Worm (Caenorhabditis elegans) whole organism, L1 larva: Measurements from ENCODE around the gene F13A2.5.
A peak's percentile ranks its signal among the peaks of the same experiment; 100 is the strongest.

Experiments used
- C16A3.4 ChIP-seq: fragments of 150-350 bp; optimal IDR thresholded peaks from 2 replicates; lab custom pipeline; 2014; ENCODE audit warnings: missing biosample characterization, missing genetic modification characterization
- aha-1 ChIP-seq: fragments of 150-350 bp; optimal IDR thresholded peaks from 2 replicates; lab custom pipeline; 2014; ENCODE audit warnings: missing biosample characterization, missing genetic modification characterization
- ama-1 ChIP-seq: fragments of 150-350 bp; optimal IDR thresholded peaks from 2 replicates; lab custom pipeline; 2014
- blmp-1 ChIP-seq: fragments of 150-350 bp; optimal IDR thresholded peaks from 2 replicates; lab custom pipeline; 2014; ENCODE audit warnings: missing biosample characterization, missing genetic modification characterization
- ceh-8 ChIP-seq: fragments of 200-800 bp; sonication (Bioruptor generic); optimal IDR thresholded peaks from 2 replicates; lab custom pipeline; 2018; ENCODE audit warnings: mild to moderate bottlenecking, missing genetic modification characterization, moderate library complexity, missing compliant biosample characterization
- ceh-90 ChIP-seq: sonication (generic microtip); optimal IDR thresholded peaks from 2 replicates; lab custom pipeline; 2016; ENCODE audit warnings: missing genetic modification characterization, missing compliant biosample characterization
- dpl-1 ChIP-seq, 3 experiments: fragments of 150-350 bp in 2 of 3; sonication (generic microtip) in 1 of 3; optimal IDR thresholded peaks; 2 replicates each; lab custom pipeline; 2014 to 2017; ENCODE audit warnings: missing biosample characterization in 3 of 3, missing genetic modification characterization in 3 of 3, missing genetic modification reagents in 3 of 3
- dsc-1 ChIP-seq: sonication (generic microtip); optimal IDR thresholded peaks from 2 replicates; lab custom pipeline; 2016; ENCODE audit warnings: mild to moderate bottlenecking, missing genetic modification characterization, missing compliant biosample characterization
- efl-1 ChIP-seq, 4 experiments: fragments of 150-350 bp; optimal IDR thresholded peaks in 3 of 4; peaks in 1 of 4; 1 replicate in 1 of 4; 2 replicates in 3 of 4; lab custom pipeline; 2014; ENCODE audit warnings: missing biosample characterization in 2 of 4, missing genetic modification characterization in 2 of 4, missing genetic modification reagents in 2 of 4
- egl-13 ChIP-seq: sonication (generic microtip); optimal IDR thresholded peaks from 2 replicates; lab custom pipeline; 2016; ENCODE audit warnings: missing genotype, missing genetic modification reagents, missing genetic modification characterization, missing compliant biosample characterization
- egl-27 ChIP-seq, 2 experiments: fragments of 150-350 bp in 1 of 2; sonication (generic microtip); optimal IDR thresholded peaks; 3 replicates each; lab custom pipeline; 2017 to 2018; ENCODE audit warnings: missing biosample characterization in 2 of 2, missing genetic modification characterization in 2 of 2, missing genetic modification reagents in 2 of 2
- fkh-8 ChIP-seq: sonication (generic microtip); optimal IDR thresholded peaks from 2 replicates; lab custom pipeline; 2016; ENCODE audit warnings: mild to moderate bottlenecking, missing genetic modification characterization, missing compliant biosample characterization
- fos-1 ChIP-seq: fragments of 150-350 bp; optimal IDR thresholded peaks from 2 replicates; lab custom pipeline; 2014; ENCODE audit warnings: missing biosample characterization, missing genetic modification characterization
- hlh-17 ChIP-seq: fragments of 200-800 bp; sonication (Bioruptor generic); optimal IDR thresholded peaks from 2 replicates; lab custom pipeline; 2018; ENCODE audit warnings: missing genetic modification characterization, mild to moderate bottlenecking, missing compliant biosample characterization, moderate library complexity, borderline replicate concordance
- hlh-4 ChIP-seq: sonication (generic microtip); optimal IDR thresholded peaks from 2 replicates; lab custom pipeline; 2016; ENCODE audit warnings: mild to moderate bottlenecking, missing genetic modification characterization, missing compliant biosample characterization
- hpl-2 ChIP-seq: fragments of 150-350 bp; optimal IDR thresholded peaks from 2 replicates; lab custom pipeline; 2014; ENCODE audit warnings: missing biosample characterization, missing genetic modification reagents, missing genetic modification characterization
- lin-35 ChIP-seq, 2 experiments: fragments of 150-350 bp; optimal IDR thresholded peaks; 2 replicates each; lab custom pipeline; 2014; ENCODE audit warnings: missing biosample characterization in 2 of 2, missing genetic modification characterization in 2 of 2, missing genetic modification reagents in 2 of 2
- nhr-11 ChIP-seq: fragments of 150-350 bp; optimal IDR thresholded peaks from 2 replicates; lab custom pipeline; 2014; ENCODE audit warnings: missing biosample characterization, missing genetic modification characterization
- nhr-20 ChIP-seq: sonication (generic microtip); optimal IDR thresholded peaks from 2 replicates; lab custom pipeline; 2016; ENCODE audit warnings: mild to moderate bottlenecking, missing genetic modification characterization, missing compliant biosample characterization
- nhr-237 ChIP-seq: fragments of 150-350 bp; optimal IDR thresholded peaks from 2 replicates; lab custom pipeline; 2014; ENCODE audit warnings: missing biosample characterization, missing genetic modification characterization
- nhr-76 ChIP-seq: sonication (generic microtip); optimal IDR thresholded peaks from 2 replicates; lab custom pipeline; 2017; ENCODE audit warnings: missing biosample characterization, missing genetic modification characterization
- nhr-77 ChIP-seq: fragments of 150-350 bp; optimal IDR thresholded peaks from 2 replicates; lab custom pipeline; 2014; ENCODE audit warnings: missing biosample characterization, missing genetic modification characterization
- nhr-85 ChIP-seq: sonication (generic microtip); peaks from one replicate; lab custom pipeline; 2016; ENCODE audit warnings: missing genetic modification characterization, inconsistent platforms, missing compliant biosample characterization
- pax-3 ChIP-seq: fragments of 200-800 bp; sonication (Bioruptor generic); optimal IDR thresholded peaks from 2 replicates; lab custom pipeline; 2018; ENCODE audit warnings: mild to moderate bottlenecking, missing genetic modification characterization, moderate library complexity, missing compliant biosample characterization
- rnt-1 ChIP-seq: sonication (generic microtip); optimal IDR thresholded peaks from 2 replicates; lab custom pipeline; 2016; ENCODE audit warnings: mild to moderate bottlenecking, missing genetic modification characterization, moderate library complexity, missing compliant biosample characterization
- snpc-4 ChIP-seq: fragments of 150-350 bp; optimal IDR thresholded peaks from 2 replicates; lab custom pipeline; 2014; ENCODE audit warnings: missing biosample characterization, missing genetic modification characterization
- sox-4 ChIP-seq: sonication (generic microtip); optimal IDR thresholded peaks from 2 replicates; lab custom pipeline; 2016; ENCODE audit warnings: missing genetic modification characterization, missing compliant biosample characterization
- sup-37 ChIP-seq: fragments of 200-800 bp; sonication (Bioruptor generic); optimal IDR thresholded peaks from 2 replicates; lab custom pipeline; 2018; ENCODE audit warnings: mild to moderate bottlenecking, missing genetic modification characterization, missing compliant biosample characterization
- swsn-7 ChIP-seq: sonication (generic microtip); optimal IDR thresholded peaks from 2 replicates; lab custom pipeline; 2016; ENCODE audit warnings: missing genetic modification characterization, missing compliant biosample characterization
- tlp-1 ChIP-seq: fragments of 150-350 bp; optimal IDR thresholded peaks from 2 replicates; lab custom pipeline; 2014; ENCODE audit warnings: missing biosample characterization, missing genetic modification characterization
- unc-130 ChIP-seq: fragments of 150-350 bp; optimal IDR thresholded peaks from 2 replicates; lab custom pipeline; 2017; ENCODE audit warnings: missing biosample characterization, missing genetic modification characterization, inconsistent platforms
- unc-30 ChIP-seq: sonication (generic microtip); optimal IDR thresholded peaks from 2 replicates; lab custom pipeline; 2017; ENCODE audit warnings: missing biosample characterization, missing genetic modification characterization
- unc-98 ChIP-seq: fragments of 200-800 bp; sonication (Bioruptor generic); IDR thresholded peaks from 2 replicates; pipeline ENCODE4 v1.3.6; 2022; ENCODE audit warnings: missing genetic modification characterization, missing compliant biosample characterization
- xbp-1 ChIP-seq: sonication (generic microtip); optimal IDR thresholded peaks from 2 replicates; lab custom pipeline; 2016; ENCODE audit warnings: missing genetic modification characterization, missing compliant biosample characterization
- zag-1 ChIP-seq: fragments of 150-350 bp; optimal IDR thresholded peaks from 2 replicates; lab custom pipeline; 2014; ENCODE audit warnings: missing biosample characterization, missing genetic modification characterization
- ztf-4 ChIP-seq: fragments of 150-350 bp; optimal IDR thresholded peaks from 2 replicates; lab custom pipeline; 2014; ENCODE audit warnings: missing biosample characterization, missing genetic modification characterization

The F13A2.5 gene

ce11 chrV:4387402-4387801, 14.4 kb downstream of the F13A2.5 start, which contains the start of gene F13A2.9:
Gene F13A2.9 (minus strand): TSS chrV:4387502.
- TF ChIP-seq nhr-85 (tag; lab: Kevin White, UChicago) (no peak), dsc-1 (tag; lab: Kevin White, UChicago) (no peak), ceh-8 (peak; percentile 74), fkh-8 (peak; percentile 8), ceh-90 (tag; lab: Kevin White, UChicago) (peak; percentile 27)
- TF ChIP-seq, all 84 proteins: peak for 3

DNA sequence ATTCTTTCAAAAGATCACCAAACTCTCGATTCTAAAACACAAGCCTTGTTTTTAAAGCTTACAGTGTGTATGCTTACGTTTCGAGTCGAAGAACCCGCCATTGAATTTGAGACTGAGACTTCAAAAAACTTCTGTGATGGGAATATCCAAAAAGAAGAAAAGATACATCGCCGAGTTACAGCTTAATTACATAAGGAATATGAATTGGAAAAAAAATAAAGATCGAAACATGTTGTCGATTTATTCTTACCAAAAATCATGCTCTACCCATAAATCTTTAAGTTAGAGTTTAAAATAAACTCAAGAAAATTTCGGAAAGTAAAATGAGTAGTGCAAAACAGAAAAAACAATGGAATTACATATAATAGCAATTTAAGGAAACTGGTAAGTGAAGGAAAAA, 15.6 kb downstream of the F13A2.5 start, which contains the start of gene F13A2.10:
TSS of gene F13A2.10 (minus strand) at position 101 of the 400 bp plus-strand sequence.
- TF ChIP-seq lin-35 (GFP tag; optimal IDR thresholded peaks at IDR 0.05; lab: Kevin White, UChicago) (no peak), ama-1 (lab: Kevin White, UChicago) (no peak), nhr-237 (tag; lab: Kevin White, UChicago) (no peak), nhr-76 (no peak), snpc-4 (tag; lab: Kevin White, UChicago) (no peak), nhr-77 (no peak), C16A3.4 (tag; lab: Kevin White, UChicago) (no peak), hpl-2 (no peak), aha-1 (tag; lab: Kevin White, UChicago) (no peak), xbp-1 (tag; lab: Kevin White, UChicago) (no peak)

ce11 chrV:4384482-4384881, 17.3 kb downstream of the F13A2.5 start, which contains the start of gene F13A2.2:
Gene F13A2.2 (minus strand): TSS chrV:4384582.
- no peak for TF ChIP-seq ceh-8
- no peak for TF ChIP-seq unc-30
- no peak for TF ChIP-seq pax-3
- TF ChIP-seq egl-27 (tag; optimal IDR thresholded peaks at IDR 0.05; lab: Kevin White, UChicago): no peak
- TF ChIP-seq ztf-4 (tag; lab: Kevin White, UChicago): no peak
- TF ChIP-seq sup-37 (GFP tag; lab: Kevin White, UChicago): no peak
- TF ChIP-seq snpc-4 (tag; lab: Kevin White, UChicago): no peak
- TF ChIP-seq unc-98 (GFP tag; lab: Robert Waterston, UW): no peak
- TF ChIP-seq zag-1 (tag; lab: Kevin White, UChicago): no peak
- TF ChIP-seq xbp-1 (tag; lab: Kevin White, UChicago): no peak
- no peak for TF ChIP-seq unc-130 (tag; lab: Kevin White, UChicago)
- TF ChIP-seq hlh-17 (GFP tag; lab: Kevin White, UChicago): no peak
- no peak for TF ChIP-seq swsn-7
- no peak for TF ChIP-seq dpl-1 (GFP tag; optimal IDR thresholded peaks at IDR 0.05; lab: Kevin White, UChicago)
- no peak for TF ChIP-seq hlh-4 (tag; lab: Kevin White, UChicago)
- no peak for TF ChIP-seq efl-1 (optimal IDR thresholded peaks at IDR 0.05; lab: Kevin White, UChicago)
- no peak for TF ChIP-seq efl-1 (GFP tag; optimal IDR thresholded peaks at IDR 0.05 in 1 of 2; lab: Kevin White, UChicago)
- no peak for TF ChIP-seq egl-13 (tag; lab: Kevin White, UChicago)
- no peak for TF ChIP-seq rnt-1

DNA sequence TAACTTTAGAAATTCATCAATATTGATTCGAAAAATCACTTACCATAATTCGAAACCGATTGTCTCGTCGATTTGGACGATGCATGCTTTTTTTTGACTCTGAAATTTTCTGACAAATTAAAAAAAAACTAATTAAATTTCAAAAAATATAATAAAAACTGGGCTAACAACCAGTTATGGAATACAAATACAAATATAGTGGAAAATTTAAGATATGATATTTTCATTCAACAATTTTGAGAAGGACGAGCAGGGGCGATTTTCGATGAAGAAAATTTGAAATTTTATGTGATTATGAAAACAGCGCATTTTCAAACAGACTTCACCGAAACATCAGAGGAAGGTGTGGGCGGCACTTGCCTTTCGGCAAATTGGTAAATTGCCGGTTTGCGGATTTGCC, 19.5 kb downstream of the F13A2.5 start, which contains the start of gene F13A2.1:
TSS of gene F13A2.1 (minus strand) at position 101 of the 400 bp plus-strand sequence.
- TF ChIP-seq efl-1 (optimal IDR thresholded peaks at IDR 0.05; lab: Kevin White, UChicago) (no peak), efl-1 (GFP tag; optimal IDR thresholded peaks at IDR 0.05 in 1 of 2; lab: Kevin White, UChicago) (peak in 1 of 2 experiments; percentile 48), fos-1 (tag; lab: Kevin White, UChicago) (no peak), tlp-1 (tag; lab: Kevin White, UChicago) (no peak)

DNA sequence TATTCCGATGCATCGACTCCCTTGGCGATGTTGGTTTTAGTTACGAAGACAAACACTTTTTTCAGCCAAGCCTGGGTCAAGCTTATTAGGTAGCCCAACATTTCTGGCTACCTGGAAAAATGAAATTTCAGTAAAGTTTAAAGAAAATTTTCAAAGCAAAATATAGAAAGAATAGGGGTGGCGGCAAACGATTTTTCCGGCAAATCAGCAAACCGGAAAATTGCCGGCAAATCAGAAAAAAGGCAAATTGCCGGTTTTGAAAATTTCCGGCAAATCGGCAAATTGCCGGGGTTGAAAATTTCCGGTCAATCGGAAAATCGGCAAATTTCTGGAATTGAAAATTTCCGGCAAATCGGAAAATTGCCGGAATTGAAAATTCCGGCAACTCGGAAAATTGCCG, 24.1 kb downstream of the F13A2.5 start, which contains the start of gene F32D1.8:
TSS of gene F32D1.8 (minus strand) at position 101 of the 400 bp plus-strand sequence.
- no peak for TF ChIP-seq nhr-76
- no peak for TF ChIP-seq blmp-1 (tag; lab: Kevin White, UChicago)
- no peak for TF ChIP-seq nhr-11 (tag; lab: Kevin White, UChicago)
- no peak for TF ChIP-seq sox-4
- TF ChIP-seq nhr-20 (tag; lab: Kevin White, UChicago): no peak
- TF ChIP-seq, all 84 proteins: peak for 0
